Worm (Caenorhabditis elegans): ENCODE measurements around the gene M03B6.3.

ce11 chrX:13841277-13841676 lies 22.8 kb downstream of the M03B6.3 start, which contains the start of gene M03B6.1:
- TF ChIP-seq him-1 (tag; optimal IDR thresholded peaks at IDR 0.05) (no peak), W03F9.2 (tag; optimal IDR thresholded peaks at IDR 0.05) (no peak), dao-5 (tag; optimal IDR thresholded peaks at IDR 0.05) (no peak)

All from whole organism, L4/young adult.